Worm (Caenorhabditis elegans) whole organism, L3 larva: ENCODE data around the gene F53E10.6.
A peak's percentile ranks its signal among the peaks of the same experiment; 100 is the strongest.
"Not testable (repeated sequence)": the region's sequence is repeated elsewhere in the genome, so short reads cannot be mapped to it uniquely, and the experiment has no call there.

ENCODE experiments used
- ceh-16 ChIP-seq: sonication (generic microtip); optimal IDR thresholded peaks from 2 replicates; lab custom pipeline; 2017; ENCODE audit warnings: missing biosample characterization, missing genetic modification characterization
- ceh-28 ChIP-seq: fragments of 150-350 bp; optimal IDR thresholded peaks from 2 replicates; lab custom pipeline; 2014; ENCODE audit warnings: missing biosample characterization, missing genetic modification reagents, missing genetic modification characterization
- daf-12 ChIP-seq: fragments of 150-350 bp; optimal IDR thresholded peaks from 2 replicates; lab custom pipeline; 2014; ENCODE audit warnings: missing biosample characterization, missing genetic modification reagents, missing genetic modification characterization
- egl-27 ChIP-seq: sonication (generic microtip); optimal IDR thresholded peaks from 4 replicates; lab custom pipeline; 2017; ENCODE audit warnings: missing biosample characterization, missing genetic modification reagents, missing genetic modification characterization
- elt-2 ChIP-seq: sonication (generic microtip); optimal IDR thresholded peaks from 2 replicates; lab custom pipeline; 2016; ENCODE audit warnings: missing genetic modification reagents, mild to moderate bottlenecking, missing genetic modification characterization, missing compliant biosample characterization
- fos-1 ChIP-seq: fragments of 150-350 bp; optimal IDR thresholded peaks from 2 replicates; lab custom pipeline; 2014; ENCODE audit warnings: missing biosample characterization, missing genetic modification characterization
- jun-1 ChIP-seq: fragments of 150-350 bp; optimal IDR thresholded peaks from 2 replicates; lab custom pipeline; 2014; ENCODE audit warnings: missing biosample characterization, missing genetic modification reagents, missing genetic modification characterization
- lin-15B ChIP-seq: fragments of 150-350 bp; optimal IDR thresholded peaks from 2 replicates; lab custom pipeline; 2014; ENCODE audit warnings: missing biosample characterization, missing genetic modification characterization
- lin-39 ChIP-seq: fragments of 150-350 bp; optimal IDR thresholded peaks from 2 replicates; lab custom pipeline; 2018; ENCODE audit warnings: missing biosample characterization, missing genetic modification reagents, missing genetic modification characterization
- lsy-12 ChIP-seq: sonication (generic microtip); optimal IDR thresholded peaks from 2 replicates; lab custom pipeline; 2016; ENCODE audit warnings: mild to moderate bottlenecking, missing genetic modification characterization, missing compliant biosample characterization
- mml-1 ChIP-seq: fragments of 150-350 bp; sonication (generic microtip); optimal IDR thresholded peaks from 3 replicates; lab custom pipeline; 2014; ENCODE audit warnings: missing biosample characterization, missing genetic modification characterization
- nfya-1 ChIP-seq: sonication (generic microtip); optimal IDR thresholded peaks from 2 replicates; lab custom pipeline; 2017; ENCODE audit warnings: missing genetic modification characterization, mild to moderate bottlenecking, missing compliant biosample characterization, antibody characterized with exemption, moderate library complexity; ENCODE audit not compliant: insufficient read depth
- nhr-12 ChIP-seq: fragments of 150-350 bp; optimal IDR thresholded peaks from 2 replicates; lab custom pipeline; 2014; ENCODE audit warnings: missing biosample characterization, missing genetic modification characterization
- nhr-23 ChIP-seq: fragments of 150-350 bp; optimal IDR thresholded peaks from 2 replicates; lab custom pipeline; 2014; ENCODE audit warnings: missing biosample characterization, missing genetic modification reagents, missing genetic modification characterization
- nhr-237 ChIP-seq: fragments of 150-350 bp; optimal IDR thresholded peaks from 2 replicates; lab custom pipeline; 2014; ENCODE audit warnings: missing biosample characterization, missing genetic modification characterization
- nhr-76 ChIP-seq: fragments of 150-350 bp; sonication (generic microtip); optimal IDR thresholded peaks from 5 replicates; lab custom pipeline; 2014; ENCODE audit warnings: missing biosample characterization, missing genetic modification characterization
- nhr-77 ChIP-seq: fragments of 150-350 bp; optimal IDR thresholded peaks from 2 replicates; lab custom pipeline; 2014; ENCODE audit warnings: missing biosample characterization, missing genetic modification characterization
- pha-4 ChIP-seq: fragments of 150-350 bp; optimal IDR thresholded peaks from 2 replicates; lab custom pipeline; 2014; ENCODE audit warnings: missing biosample characterization, missing genetic modification reagents, missing genetic modification characterization
- pqm-1 ChIP-seq: fragments of 150-350 bp; optimal IDR thresholded peaks from 2 replicates; lab custom pipeline; 2017; ENCODE audit warnings: missing biosample characterization, missing genetic modification characterization, inconsistent platforms
- skn-1 ChIP-seq: fragments of 150-350 bp; optimal IDR thresholded peaks from 2 replicates; lab custom pipeline; 2014; ENCODE audit warnings: missing biosample characterization, missing genetic modification characterization
- tbx-2 ChIP-seq: sonication (generic microtip); optimal IDR thresholded peaks from 2 replicates; lab custom pipeline; 2016; ENCODE audit warnings: mild to moderate bottlenecking, missing genetic modification characterization, missing compliant biosample characterization
- unc-39 ChIP-seq: sonication (generic microtip); optimal IDR thresholded peaks from 4 replicates; lab custom pipeline; 2017; ENCODE audit warnings: missing biosample characterization, missing genetic modification characterization
- zag-1 ChIP-seq: fragments of 150-350 bp; optimal IDR thresholded peaks from 2 replicates; lab custom pipeline; 2014; ENCODE audit warnings: missing biosample characterization, missing genetic modification characterization

The F53E10.6 gene

ce11 chrV:2600543-2600942 lies 2.3 kb downstream of the F53E10.6 start (continued):
- TF ChIP-seq daf-12 (tag; lab: Kevin White, UChicago) = no peak

ce11 chrV:2598830-2599229 lies 4.0 kb downstream of the F53E10.6 start, which contains the start of gene F53E10.5:
Gene F53E10.5, minus strand, starts transcription at chrV:2598930.
- TF ChIP-seq nhr-237, ceh-28, lin-15B (tag; lab: Kevin White, UChicago): not testable (repeated sequence)

- TF ChIP-seq egl-27 = no peak
These were observed 7.1 kb downstream of the F53E10.6 start for ce11 chrV:2595720-2596119.

ce11 chrV:2592173-2592676 lies 10.6 kb downstream of the F53E10.6 start, which contains the start of gene irg-3:
Gene irg-3, plus strand, starts transcription at chrV:2592591.
- TF ChIP-seq nhr-76 (tag; lab: Kevin White, UChicago) = no peak
- TF ChIP-seq nfya-1 (tag; lab: Kevin White, UChicago) = no peak
- peak; percentile 58 for TF ChIP-seq elt-2 (tag; lab: Kevin White, UChicago)
- TF ChIP-seq skn-1 = no peak
- no peak for TF ChIP-seq nhr-77
- no peak for TF ChIP-seq nhr-12 (tag; lab: Kevin White, UChicago)

- TF ChIP-seq fos-1 = no peak
- no peak for TF ChIP-seq lsy-12
- TF ChIP-seq nhr-237 (tag; lab: Kevin White, UChicago) = no peak
- TF ChIP-seq, all 47 proteins: peak for 0
These were observed 13.0 kb downstream of the F53E10.6 start for ce11 chrV:2589834-2590233.

ce11 chrV:2585727-2586126 lies 17.1 kb downstream of the F53E10.6 start, which contains the start of gene C29G2.6:
Gene C29G2.6, minus strand, starts transcription at chrV:2585908.
- TF ChIP-seq elt-2 (tag; lab: Kevin White, UChicago) = peak; percentile 64
- TF ChIP-seq nhr-23 (tag; lab: Kevin White, UChicago) = no peak
- TF ChIP-seq mml-1 (tag; lab: Kevin White, UChicago) = no peak
- no peak for TF ChIP-seq nhr-237 (tag; lab: Kevin White, UChicago)
- TF ChIP-seq lin-15B (tag; lab: Kevin White, UChicago) = no peak
- TF ChIP-seq, all 47 proteins: peak for 1

- no peak for TF ChIP-seq nhr-23 (tag; lab: Kevin White, UChicago)
- TF ChIP-seq pqm-1 (tag; lab: Kevin White, UChicago) = no peak
- no peak for TF ChIP-seq tbx-2 (tag; lab: Kevin White, UChicago)
- no peak for TF ChIP-seq lin-15B (tag; lab: Kevin White, UChicago)
- TF ChIP-seq fos-1 = no peak
- TF ChIP-seq unc-39 (tag; lab: Kevin White, UChicago) = no peak
- TF ChIP-seq jun-1 (tag; lab: Kevin White, UChicago) = no peak
These were observed 22.3 kb downstream of the F53E10.6 start, which contains the start of gene C29G2.3 for ce11 chrV:2580598-2580997. Gene C29G2.3, plus strand, starts transcription at chrV:2580898.

ce11 chrV:2577603-2578002 lies 25.3 kb downstream of the F53E10.6 start, which contains the start of gene srt-4:
Gene srt-4, plus strand, starts transcription at chrV:2577903.
- no peak for TF ChIP-seq lin-39 (tag; lab: Kevin White, UChicago)
- TF ChIP-seq nhr-12 (tag; lab: Kevin White, UChicago) = no peak
- TF ChIP-seq pha-4 (tag; lab: Kevin White, UChicago) = no peak
- TF ChIP-seq ceh-16 = no peak
- TF ChIP-seq nhr-23 (tag; lab: Kevin White, UChicago) = no peak
- TF ChIP-seq, all 47 proteins: peak for 0

- TF ChIP-seq nhr-77 = no peak
- no peak for TF ChIP-seq zag-1 (tag; lab: Kevin White, UChicago)
These were observed 27.1 kb downstream of the F53E10.6 start for ce11 chrV:2575716-2576115.
